Worm (Caenorhabditis elegans) whole organism, L1 larva: Measurements from ENCODE around the gene Y71H2AM.29.
A peak's percentile ranks its signal among the peaks of the same experiment; 100 is the strongest.

Experiments
- C16A3.4 ChIP-seq: fragments of 150-350 bp; optimal IDR thresholded peaks from 2 replicates; lab custom pipeline; 2014; ENCODE audit warnings: missing biosample characterization, missing genetic modification characterization
- C34B4.2 ChIP-seq: sonication (generic microtip); optimal IDR thresholded peaks from 2 replicates; lab custom pipeline; 2017; ENCODE audit warnings: mild to moderate bottlenecking, missing genetic modification characterization, missing compliant biosample characterization
- F16B12.6 ChIP-seq: fragments of 150-350 bp; optimal IDR thresholded peaks from 2 replicates; lab custom pipeline; 2014; ENCODE audit warnings: missing biosample characterization, missing genetic modification characterization
- Y116A8C.19 ChIP-seq: sonication (generic microtip); optimal IDR thresholded peaks from 2 replicates; lab custom pipeline; 2016; ENCODE audit warnings: missing compliant biosample characterization, missing genetic modification characterization, borderline replicate concordance
- aly-2 ChIP-seq: fragments of 150-350 bp; optimal IDR thresholded peaks from 2 replicates; lab custom pipeline; 2014; ENCODE audit warnings: missing biosample characterization, missing genetic modification characterization
- ama-1 ChIP-seq: fragments of 150-350 bp; optimal IDR thresholded peaks from 2 replicates; lab custom pipeline; 2014
- blmp-1 ChIP-seq: fragments of 150-350 bp; optimal IDR thresholded peaks from 2 replicates; lab custom pipeline; 2014; ENCODE audit warnings: missing biosample characterization, missing genetic modification characterization
- ceh-63 ChIP-seq: fragments of 200-800 bp; sonication (Bioruptor generic); optimal IDR thresholded peaks from 2 replicates; lab custom pipeline; 2018; ENCODE audit warnings: mild to moderate bottlenecking, missing genetic modification characterization, missing compliant biosample characterization
- ceh-8 ChIP-seq: fragments of 200-800 bp; sonication (Bioruptor generic); optimal IDR thresholded peaks from 2 replicates; lab custom pipeline; 2018; ENCODE audit warnings: mild to moderate bottlenecking, missing genetic modification characterization, moderate library complexity, missing compliant biosample characterization
- ceh-82 ChIP-seq, 3 experiments: fragments of 150-350 bp in 1 of 3; sonication (generic microtip) in 2 of 3; optimal IDR thresholded peaks; 2 replicates each; lab custom pipeline; 2014 to 2017; ENCODE audit warnings: missing biosample characterization in 3 of 3, missing genetic modification characterization in 3 of 3
- ceh-90 ChIP-seq: sonication (generic microtip); optimal IDR thresholded peaks from 2 replicates; lab custom pipeline; 2016; ENCODE audit warnings: missing genetic modification characterization, missing compliant biosample characterization
- dpl-1 ChIP-seq, 3 experiments: fragments of 150-350 bp in 2 of 3; sonication (generic microtip) in 1 of 3; optimal IDR thresholded peaks; 2 replicates each; lab custom pipeline; 2014 to 2017; ENCODE audit warnings: missing biosample characterization in 3 of 3, missing genetic modification characterization in 3 of 3, missing genetic modification reagents in 3 of 3
- efl-1 ChIP-seq, 4 experiments: fragments of 150-350 bp; optimal IDR thresholded peaks in 3 of 4; peaks in 1 of 4; 1 replicate in 1 of 4; 2 replicates in 3 of 4; lab custom pipeline; 2014; ENCODE audit warnings: missing biosample characterization in 2 of 4, missing genetic modification characterization in 2 of 4, missing genetic modification reagents in 2 of 4
- efl-3 ChIP-seq: fragments of 200-800 bp; sonication (Bioruptor generic); optimal IDR thresholded peaks from 2 replicates; lab custom pipeline; 2018; ENCODE audit warnings: mild to moderate bottlenecking, missing genetic modification characterization, missing compliant biosample characterization
- egl-27 ChIP-seq, 2 experiments: fragments of 150-350 bp in 1 of 2; sonication (generic microtip); optimal IDR thresholded peaks; 3 replicates each; lab custom pipeline; 2017 to 2018; ENCODE audit warnings: missing biosample characterization in 2 of 2, missing genetic modification characterization in 2 of 2, missing genetic modification reagents in 2 of 2
- elt-2 ChIP-seq: sonication (generic microtip); optimal IDR thresholded peaks from 2 replicates; lab custom pipeline; 2016; ENCODE audit warnings: missing genetic modification characterization, mild to moderate bottlenecking, inconsistent platforms, missing compliant biosample characterization, missing genetic modification reagents
- elt-3 ChIP-seq, 6 experiments: fragments of 150-350 bp in 1 of 6; sonication (generic microtip); optimal IDR thresholded peaks; 2 replicates each; lab custom pipeline; 2017 to 2018; ENCODE audit warnings: missing biosample characterization in 6 of 6, missing genetic modification characterization in 6 of 6, inconsistent platforms in 1 of 6
- ets-5 ChIP-seq: fragments of 200-800 bp; sonication (Bioruptor generic); IDR thresholded peaks from 2 replicates; pipeline ENCODE4 v1.3.6; 2022; ENCODE audit warnings: missing genetic modification characterization, missing compliant biosample characterization
- fkh-8 ChIP-seq: sonication (generic microtip); optimal IDR thresholded peaks from 2 replicates; lab custom pipeline; 2016; ENCODE audit warnings: mild to moderate bottlenecking, missing genetic modification characterization, missing compliant biosample characterization
- fos-1 ChIP-seq: fragments of 150-350 bp; optimal IDR thresholded peaks from 2 replicates; lab custom pipeline; 2014; ENCODE audit warnings: missing biosample characterization, missing genetic modification characterization
- grh-1 ChIP-seq: fragments of 200-800 bp; sonication (Bioruptor generic); IDR thresholded peaks from 2 replicates; pipeline ENCODE4 v1.3.6; 2022; ENCODE audit warnings: missing genetic modification reagents, missing genetic modification characterization, missing compliant biosample characterization
- hlh-4 ChIP-seq: sonication (generic microtip); optimal IDR thresholded peaks from 2 replicates; lab custom pipeline; 2016; ENCODE audit warnings: mild to moderate bottlenecking, missing genetic modification characterization, missing compliant biosample characterization
- hpl-2 ChIP-seq: fragments of 150-350 bp; optimal IDR thresholded peaks from 2 replicates; lab custom pipeline; 2014; ENCODE audit warnings: missing biosample characterization, missing genetic modification reagents, missing genetic modification characterization
- irx-1 ChIP-seq: sonication (generic microtip); optimal IDR thresholded peaks from 2 replicates; lab custom pipeline; 2016; ENCODE audit warnings: missing genetic modification characterization, missing compliant biosample characterization
- lin-13 ChIP-seq: fragments of 150-350 bp; optimal IDR thresholded peaks from 2 replicates; lab custom pipeline; 2014; ENCODE audit warnings: missing biosample characterization, missing genetic modification reagents, missing genetic modification characterization
- lin-39 ChIP-seq: fragments of 150-350 bp; optimal IDR thresholded peaks from 2 replicates; lab custom pipeline; 2014; ENCODE audit warnings: missing biosample characterization, missing genetic modification reagents, missing genetic modification characterization
- lir-3 ChIP-seq: sonication (generic microtip); optimal IDR thresholded peaks from 2 replicates; lab custom pipeline; 2016; ENCODE audit warnings: mild to moderate bottlenecking, missing genetic modification characterization, moderate library complexity, missing compliant biosample characterization; ENCODE audit not compliant: poor library complexity
- lsy-2 ChIP-seq, 2 experiments: fragments of 150-350 bp; optimal IDR thresholded peaks; 2 replicates each; lab custom pipeline; 2014; ENCODE audit warnings: missing biosample characterization in 2 of 2, missing genetic modification characterization in 2 of 2
- mab-9 ChIP-seq: fragments of 200-800 bp; sonication (Bioruptor generic); IDR thresholded peaks from 2 replicates; pipeline ENCODE4 v1.3.6; 2022; ENCODE audit warnings: missing genetic modification reagents, missing genetic modification characterization, missing compliant biosample characterization
- mef-2 ChIP-seq: fragments of 150-350 bp; optimal IDR thresholded peaks from 2 replicates; lab custom pipeline; 2014; ENCODE audit warnings: missing biosample characterization, missing genetic modification characterization
- mep-1 ChIP-seq: fragments of 150-350 bp; optimal IDR thresholded peaks from 2 replicates; lab custom pipeline; 2014; ENCODE audit warnings: missing biosample characterization, missing genetic modification characterization
- nhr-11 ChIP-seq: fragments of 150-350 bp; optimal IDR thresholded peaks from 2 replicates; lab custom pipeline; 2014; ENCODE audit warnings: missing biosample characterization, missing genetic modification characterization
- nhr-12 ChIP-seq: sonication (generic microtip); optimal IDR thresholded peaks from 2 replicates; lab custom pipeline; 2017; ENCODE audit warnings: missing biosample characterization, missing genetic modification characterization
- nhr-19 ChIP-seq: fragments of 200-800 bp; sonication (Bioruptor generic); conservative IDR thresholded peaks from 2 replicates; pipeline ENCODE4 v1.3.6; 2022; ENCODE audit warnings: missing genetic modification characterization, missing compliant biosample characterization
- nhr-237 ChIP-seq: fragments of 150-350 bp; optimal IDR thresholded peaks from 2 replicates; lab custom pipeline; 2014; ENCODE audit warnings: missing biosample characterization, missing genetic modification characterization
- nhr-28 ChIP-seq: fragments of 150-350 bp; optimal IDR thresholded peaks from 2 replicates; lab custom pipeline; 2014; ENCODE audit warnings: missing biosample characterization, missing genetic modification characterization
- nhr-76 ChIP-seq: sonication (generic microtip); optimal IDR thresholded peaks from 2 replicates; lab custom pipeline; 2017; ENCODE audit warnings: missing biosample characterization, missing genetic modification characterization
- nhr-77 ChIP-seq: fragments of 150-350 bp; optimal IDR thresholded peaks from 2 replicates; lab custom pipeline; 2014; ENCODE audit warnings: missing biosample characterization, missing genetic modification characterization
- nhr-84 ChIP-seq: sonication (generic microtip); optimal IDR thresholded peaks from 2 replicates; lab custom pipeline; 2017; ENCODE audit warnings: missing biosample characterization, missing genetic modification characterization
- nhr-85 ChIP-seq: sonication (generic microtip); peaks from one replicate; lab custom pipeline; 2016; ENCODE audit warnings: missing genetic modification characterization, inconsistent platforms, missing compliant biosample characterization
- nhr-90 ChIP-seq: sonication (generic microtip); optimal IDR thresholded peaks from 2 replicates; lab custom pipeline; 2016; ENCODE audit warnings: mild to moderate bottlenecking, missing genetic modification characterization, missing compliant biosample characterization; ENCODE audit not compliant: poor library complexity
- pqm-1 ChIP-seq: sonication (generic microtip); optimal IDR thresholded peaks from 3 replicates; lab custom pipeline; 2017; ENCODE audit warnings: missing biosample characterization, missing genetic modification characterization
- rnt-1 ChIP-seq: sonication (generic microtip); optimal IDR thresholded peaks from 2 replicates; lab custom pipeline; 2016; ENCODE audit warnings: mild to moderate bottlenecking, missing genetic modification characterization, moderate library complexity, missing compliant biosample characterization
- skn-1 ChIP-seq: fragments of 150-350 bp; optimal IDR thresholded peaks from 2 replicates; lab custom pipeline; 2014; ENCODE audit warnings: missing biosample characterization, missing genetic modification characterization
- snpc-4 ChIP-seq: fragments of 150-350 bp; optimal IDR thresholded peaks from 2 replicates; lab custom pipeline; 2014; ENCODE audit warnings: missing biosample characterization, missing genetic modification characterization
- snu-23 ChIP-seq: sonication (generic microtip); optimal IDR thresholded peaks from 2 replicates; lab custom pipeline; 2016; ENCODE audit warnings: missing genetic modification characterization, missing compliant biosample characterization
- swsn-7 ChIP-seq: sonication (generic microtip); optimal IDR thresholded peaks from 2 replicates; lab custom pipeline; 2016; ENCODE audit warnings: missing genetic modification characterization, missing compliant biosample characterization
- tlp-1 ChIP-seq: fragments of 150-350 bp; optimal IDR thresholded peaks from 2 replicates; lab custom pipeline; 2014; ENCODE audit warnings: missing biosample characterization, missing genetic modification characterization
- unc-130 ChIP-seq: fragments of 150-350 bp; optimal IDR thresholded peaks from 2 replicates; lab custom pipeline; 2017; ENCODE audit warnings: missing biosample characterization, missing genetic modification characterization, inconsistent platforms
- unc-86 ChIP-seq: sonication (generic microtip); optimal IDR thresholded peaks from 2 replicates; lab custom pipeline; 2016; ENCODE audit warnings: missing genetic modification characterization, missing compliant biosample characterization
- unc-98 ChIP-seq: fragments of 200-800 bp; sonication (Bioruptor generic); IDR thresholded peaks from 2 replicates; pipeline ENCODE4 v1.3.6; 2022; ENCODE audit warnings: missing genetic modification characterization, missing compliant biosample characterization
- xbp-1 ChIP-seq: sonication (generic microtip); optimal IDR thresholded peaks from 2 replicates; lab custom pipeline; 2016; ENCODE audit warnings: missing genetic modification characterization, missing compliant biosample characterization
- ztf-11 ChIP-seq, 2 experiments: sonication (generic microtip); optimal IDR thresholded peaks; 2 replicates each; lab custom pipeline; 2016 to 2017; ENCODE audit warnings: missing genetic modification characterization in 2 of 2, missing biosample characterization in 1 of 2, missing compliant biosample characterization in 1 of 2
- ztf-4 ChIP-seq: fragments of 150-350 bp; optimal IDR thresholded peaks from 2 replicates; lab custom pipeline; 2014; ENCODE audit warnings: missing biosample characterization, missing genetic modification characterization

The Y71H2AM.29 gene

DNA sequence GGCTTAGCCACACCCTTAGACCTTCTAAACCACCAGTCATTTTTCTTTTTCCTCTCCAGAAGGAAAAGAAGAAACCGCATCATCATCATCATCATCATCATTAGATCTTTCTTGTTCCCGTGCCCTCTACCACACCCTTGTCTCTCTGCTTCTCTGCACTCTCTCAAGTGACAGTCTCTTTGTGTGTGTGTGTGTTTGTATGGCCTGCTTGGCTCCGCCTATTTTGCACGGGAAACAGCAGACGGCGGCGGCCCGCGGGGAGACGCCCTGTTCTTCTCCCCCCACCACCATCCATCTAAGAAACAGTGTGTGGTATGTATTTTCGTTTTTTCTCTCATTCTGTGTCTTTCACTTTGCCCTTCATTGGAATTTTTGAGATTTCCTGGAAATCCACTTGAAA, 39.2 kb downstream of the Y71H2AM.29 start:
- TF ChIP-seq nhr-12 (tag; lab: Kevin White, UChicago) (no peak), nhr-28 (tag; lab: Kevin White, UChicago) (no peak), rnt-1 (tag; lab: Kevin White, UChicago) (peak; percentile 70), ceh-63 (GFP tag; lab: Kevin White, UChicago) (no peak), nhr-11 (tag; lab: Kevin White, UChicago) (no peak), hpl-2 (GFP tag; lab: Kevin White, UChicago) (no peak), lir-3 (tag; lab: Kevin White, UChicago) (no peak), ztf-11 (tag; optimal IDR thresholded peaks at IDR 0.05; lab: Kevin White, UChicago) (no peak), unc-130 (peak; percentile 16), swsn-7 (tag; lab: Kevin White, UChicago) (peak; percentile 46), F16B12.6 (tag; lab: Kevin White, UChicago) (no peak), hlh-4 (tag; lab: Kevin White, UChicago) (no peak), Y116A8C.19 (no peak), mef-2 (tag; lab: Kevin White, UChicago) (no peak), nhr-85 (peak; percentile 99), C34B4.2 (no peak), aly-2 (tag; lab: Kevin White, UChicago) (no peak), elt-3 (tag; optimal IDR thresholded peaks at IDR 0.05; lab: Kevin White, UChicago) (peak in 5 of 6 experiments; percentile 36 to 94 (median 58)), efl-3 (no peak), nhr-84 (tag; lab: Kevin White, UChicago) (no peak), nhr-19 (GFP tag; lab: Robert Waterston, UW) (peak; percentile 52), ztf-4 (tag; lab: Kevin White, UChicago) (peak; percentile 25), C16A3.4 (tag; lab: Kevin White, UChicago) (peak; percentile 68), elt-2 (tag; lab: Kevin White, UChicago) (peak; percentile 41), ceh-82 (tag; optimal IDR thresholded peaks at IDR 0.05; lab: Kevin White, UChicago) (peak in 1 of 3 experiments; percentile 19), efl-1 (optimal IDR thresholded peaks at IDR 0.05; lab: Kevin White, UChicago) (peak; percentile 21 to 36), efl-1 (GFP tag; optimal IDR thresholded peaks at IDR 0.05 in 1 of 2; lab: Kevin White, UChicago) (peak in 1 of 2 experiments; percentile 1), ceh-90 (tag; lab: Kevin White, UChicago) (no peak), dpl-1 (GFP tag; optimal IDR thresholded peaks at IDR 0.05; lab: Kevin White, UChicago) (peak; percentile 39 to 58 (median 43)), lin-39 (peak; percentile 39), nhr-77 (peak; percentile 64), mep-1 (tag; lab: Kevin White, UChicago) (peak; percentile 54), xbp-1 (peak; percentile 46), ama-1 (lab: Kevin White, UChicago) (no peak), nhr-76 (no peak), nhr-237 (tag; lab: Kevin White, UChicago) (no peak), snpc-4 (no peak), blmp-1 (peak; percentile 94), lin-13 (GFP tag; lab: Kevin White, UChicago) (peak; percentile 56), fkh-8 (no peak), pqm-1 (no peak), lsy-2 (tag; optimal IDR thresholded peaks at IDR 0.05; lab: Kevin White, UChicago) (peak; percentile 35 to 67), grh-1 (GFP tag; lab: Robert Waterston, UW) (peak; percentile 73), ets-5 (GFP tag; lab: Robert Waterston, UW) (no peak), snu-23 (GFP tag; lab: Kevin White, UChicago) (peak; percentile 88), egl-27 (tag; optimal IDR thresholded peaks at IDR 0.05; lab: Kevin White, UChicago) (peak in 1 of 2 experiments; percentile 41), unc-98 (GFP tag; lab: Robert Waterston, UW) (no peak), ceh-8 (GFP tag; lab: Kevin White, UChicago) (no peak), nhr-90 (tag; lab: Kevin White, UChicago) (peak; percentile 84), skn-1 (tag; lab: Kevin White, UChicago) (peak; percentile 39), fos-1 (no peak), irx-1 (peak; percentile 5), tlp-1 (tag; lab: Kevin White, UChicago) (no peak), unc-86 (tag; lab: Kevin White, UChicago) (no peak), mab-9 (no peak)
